Fruit fly (Drosophila melanogaster): ENCODE data around the gene Nha1.

Nha1 gene

dm6 chr2L:6818357-6818756, 51.8 kb downstream of the Nha1 start:
- TF ChIP-seq salm (tag; optimal IDR thresholded peaks at IDR 0.05) (no peak), CG8478 (optimal IDR thresholded peaks at IDR 0.05) (no peak), CG2116 (GFP tag; optimal IDR thresholded peaks at IDR 0.05) (no peak), hkb (optimal IDR thresholded peaks at IDR 0.05) (no peak), hkb (GFP tag; IDR thresholded peaks at IDR 0.05) (no peak), bbx (GFP tag; IDR thresholded peaks at IDR 0.05; ENCODE audit: partially characterized antibody) (no peak), CG2202 (tag; optimal IDR thresholded peaks at IDR 0.05) (peak; percentile 59), dmrt11E (tag; optimal IDR thresholded peaks at IDR 0.05) (peak; percentile 47), CG5180 (GFP tag; optimal IDR thresholded peaks at IDR 0.05) (no peak), CG2712 (tag; optimal IDR thresholded peaks at IDR 0.05) (peak; percentile 7), CG6272 (GFP tag; IDR thresholded peaks at IDR 0.05) (no peak), CG10431 (GFP tag; optimal IDR thresholded peaks at IDR 0.05) (peak; percentile 15), sr (GFP tag; IDR thresholded peaks at IDR 0.05) (no peak), D19A (tag; optimal IDR thresholded peaks at IDR 0.05) (peak; percentile 6), twi (tag; optimal IDR thresholded peaks at IDR 0.05) (peak; percentile 3), tap (tag; optimal IDR thresholded peaks at IDR 0.05) (no peak), CG3407 (GFP tag; optimal IDR thresholded peaks at IDR 0.05) (peak; percentile 31), slbo (GFP tag; IDR thresholded peaks at IDR 0.05) (no peak), sens-2 (GFP tag; IDR thresholded peaks at IDR 0.05) (peak; percentile 55; the same call in 1 of the 2 replicates), nmo (GFP tag; optimal IDR thresholded peaks at IDR 0.05) (no peak), sens (GFP tag) (peak; percentile 77), CG1233 (GFP tag; optimal IDR thresholded peaks at IDR 0.05) (peak; percentile 4), CG1792 (GFP tag; optimal IDR thresholded peaks at IDR 0.05) (no peak), CG10543 (GFP tag; optimal IDR thresholded peaks at IDR 0.05) (no peak), CG8359 (GFP tag; optimal IDR thresholded peaks at IDR 0.05; ENCODE audit: borderline replicate concordance) (no peak), bsh (GFP tag; optimal IDR thresholded peaks at IDR 0.05) (peak in 1 of 2 experiments; percentile 32), HmgZ (tag; optimal IDR thresholded peaks at IDR 0.05) (no peak), Hsf (GFP tag; optimal IDR thresholded peaks at IDR 0.05) (no peak), Xbp1 (GFP tag; optimal IDR thresholded peaks at IDR 0.05) (no peak), Nf-YA (GFP tag; IDR thresholded peaks at IDR 0.05) (no peak), ab (GFP tag; optimal IDR thresholded peaks at IDR 0.05) (no peak), ewg (GFP tag; optimal IDR thresholded peaks at IDR 0.05) (no peak), CG8944 (GFP tag; optimal IDR thresholded peaks at IDR 0.05) (no peak), Sox100B (GFP tag; optimal IDR thresholded peaks at IDR 0.05) (no peak), CG14710 (tag; optimal IDR thresholded peaks at IDR 0.05) (peak; percentile 21), Awh (GFP tag; IDR thresholded peaks at IDR 0.05) (no peak), CG7987 (GFP tag; optimal IDR thresholded peaks at IDR 0.05) (peak; percentile 16), lola (GFP tag; optimal IDR thresholded peaks at IDR 0.05) (peak in 1 of 3 experiments; percentile 34), CG3995 (GFP tag; optimal IDR thresholded peaks at IDR 0.05) (no peak), lbe (GFP tag; optimal IDR thresholded peaks at IDR 0.05) (no peak), ac (GFP tag; optimal IDR thresholded peaks at IDR 0.05) (no peak), Atf6 (GFP tag; IDR thresholded peaks at IDR 0.05) (no peak), her (GFP tag; optimal IDR thresholded peaks at IDR 0.05) (no peak), CG18262 (tag; optimal IDR thresholded peaks at IDR 0.05) (peak; percentile 34), CG7271 (tag; optimal IDR thresholded peaks at IDR 0.05) (peak; percentile 7), CG12155 (GFP tag; optimal IDR thresholded peaks at IDR 0.05) (no peak), CG8290 (GFP tag; optimal IDR thresholded peaks at IDR 0.05) (no peak), CG8290 (tag; optimal IDR thresholded peaks at IDR 0.05) (peak in 1 of 2 experiments; percentile 10), CG12769 (tag; optimal IDR thresholded peaks at IDR 0.05) (no peak), CrebB (tag; optimal IDR thresholded peaks at IDR 0.05) (no peak), Optix (GFP tag; IDR thresholded peaks at IDR 0.05) (no peak), CG33557 (GFP tag; optimal IDR thresholded peaks at IDR 0.05) (peak; percentile 35)
